Fruit fly (Drosophila melanogaster) Kc167 (cell line): Measurements from ENCODE around the gene CG33702.

ENCODE experiments used
- h ChIP-seq: fragments of >200 bp; optimal IDR thresholded peaks from 3 replicates; lab custom pipeline; 2018; ENCODE audit warnings: missing external identifiers
- insv ChIP-seq: fragments of >200 bp; optimal IDR thresholded peaks from 3 replicates; lab custom pipeline; 2018; ENCODE audit warnings: missing external identifiers
- psq ChIP-seq: fragments of >200 bp; optimal IDR thresholded peaks from 2 replicates; lab custom pipeline; 2017; ENCODE audit warnings: missing external identifiers
- ttk ChIP-seq: sonication (Bioruptor generic); optimal IDR thresholded peaks from 2 replicates; lab custom pipeline; 2017; ENCODE audit warnings: missing external identifiers

DNA sequence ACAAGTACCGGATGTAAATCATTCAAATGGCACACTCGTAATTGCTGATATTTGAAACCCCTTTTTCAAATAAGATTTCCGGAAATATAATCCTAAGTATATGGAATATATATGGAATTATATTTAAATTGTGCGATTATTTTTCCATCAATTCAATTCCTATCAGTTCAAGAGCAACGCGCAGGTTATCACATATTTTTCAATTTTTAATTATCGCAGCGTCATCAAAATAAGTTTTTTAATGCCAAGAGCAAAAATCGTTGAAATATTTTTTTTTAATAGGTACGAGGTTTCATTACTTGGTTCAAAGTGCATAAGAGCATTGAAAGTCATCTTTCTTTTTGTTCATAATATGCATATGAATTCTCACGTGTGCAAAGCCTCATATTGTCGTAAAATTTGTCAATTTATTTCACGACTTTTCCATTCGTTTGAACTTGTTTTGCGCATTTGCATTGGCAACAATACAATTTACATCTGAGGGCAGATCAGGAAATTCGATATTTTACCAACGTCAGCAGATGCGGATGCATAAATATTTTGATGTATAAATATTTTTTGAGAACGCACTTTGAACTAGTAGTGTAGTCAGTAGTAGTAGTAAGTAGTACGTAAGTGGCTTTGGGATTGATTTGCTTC, 15.1 kb downstream of the CG33702 start:
- TF ChIP-seq psq (no peak), h (no peak), insv (lab: Kevin White, UChicago) (no peak), ttk (lab: Kevin White, UChicago) (no peak)
